Fruit fly (Drosophila melanogaster) whole organism, prepupa: ENCODE results near the gene hb.

Experiments used
- Blimp-1 ChIP-seq: fragments of 200-800 bp; sonication (Bioruptor generic); optimal IDR thresholded peaks from 3 replicates; lab custom pipeline; 2017; ENCODE audit warnings: missing biosample characterization, missing genetic modification characterization, mild to moderate bottlenecking, moderate library complexity, missing genetic modification reagents
- CG10631 ChIP-seq: fragments of 200-800 bp; sonication (Bioruptor generic); optimal IDR thresholded peaks from 2 replicates; lab custom pipeline; 2016; ENCODE audit warnings: missing biosample characterization, missing genetic modification characterization
- CG11294 ChIP-seq: fragments of 200-800 bp; sonication (Bioruptor generic); IDR thresholded peaks from 2 replicates; pipeline ENCODE4 v1.3.6; 2022; ENCODE audit warnings: missing biosample characterization, missing genetic modification characterization
- CG11902 ChIP-seq: fragments of 200-800 bp; sonication (Bioruptor generic); optimal IDR thresholded peaks from 3 replicates; lab custom pipeline; 2016; ENCODE audit warnings: missing biosample characterization, missing genetic modification characterization
- CG15336 ChIP-seq: fragments of 200-800 bp; sonication (Bioruptor generic); IDR thresholded peaks from 2 replicates; pipeline ENCODE4 v1.3.6; 2022; ENCODE audit warnings: missing biosample characterization, missing genetic modification characterization
- CG1621 ChIP-seq: fragments of 200-800 bp; sonication (Bioruptor generic); optimal IDR thresholded peaks from 3 replicates; lab custom pipeline; 2018; ENCODE audit warnings: missing biosample characterization, mild to moderate bottlenecking, missing genetic modification characterization
- CG16779 ChIP-seq: fragments of 200-800 bp; sonication (Bioruptor generic); optimal IDR thresholded peaks from 3 replicates; lab custom pipeline; 2017; ENCODE audit warnings: missing biosample characterization, mild to moderate bottlenecking, missing genetic modification characterization
- CG31627 ChIP-seq: fragments of 200-800 bp; sonication (Bioruptor generic); optimal IDR thresholded peaks from 3 replicates; lab custom pipeline; 2016; ENCODE audit warnings: missing biosample characterization, missing genetic modification characterization
- CG34406 ChIP-seq: fragments of 200-800 bp; sonication (Bioruptor generic); optimal IDR thresholded peaks from 3 replicates; lab custom pipeline; 2016; ENCODE audit warnings: missing biosample characterization, missing genetic modification characterization
- CG6276 ChIP-seq: fragments of 200-800 bp; sonication (Bioruptor generic); optimal IDR thresholded peaks from 2 replicates; lab custom pipeline; 2017; ENCODE audit warnings: missing biosample characterization, mild to moderate bottlenecking, missing genetic modification characterization
- CG6792 ChIP-seq: fragments of 200-800 bp; sonication (Bioruptor generic); optimal IDR thresholded peaks from 3 replicates; lab custom pipeline; 2016; ENCODE audit warnings: missing biosample characterization, missing genetic modification characterization
- CG6854 ChIP-seq: fragments of 200-800 bp; sonication (Bioruptor generic); optimal IDR thresholded peaks from 2 replicates; lab custom pipeline; 2017; ENCODE audit warnings: missing biosample characterization, mild to moderate bottlenecking, missing genetic modification characterization
- CG7368 ChIP-seq: fragments of 200-800 bp; sonication (Bioruptor generic); optimal IDR thresholded peaks from 3 replicates; lab custom pipeline; 2016; ENCODE audit warnings: missing biosample characterization, missing genetic modification characterization
- CG8119 ChIP-seq: fragments of 200-800 bp; sonication (Bioruptor generic); IDR thresholded peaks from 3 replicates; pipeline ENCODE4 v1.3.6; 2022; ENCODE audit warnings: missing biosample characterization, missing genetic modification characterization
- CG9139 ChIP-seq: fragments of 200-800 bp; sonication (Bioruptor generic); optimal IDR thresholded peaks from 3 replicates; lab custom pipeline; 2017; ENCODE audit warnings: missing biosample characterization, mild to moderate bottlenecking, missing genetic modification characterization
- Eip78C ChIP-seq: fragments of 200-800 bp; sonication (Bioruptor generic); peaks from one replicate; lab custom pipeline; 2016; ENCODE audit warnings: missing biosample characterization, missing genetic modification characterization
- Eip93F ChIP-seq: fragments of 200-800 bp; sonication (Bioruptor generic); optimal IDR thresholded peaks from 2 replicates; lab custom pipeline; 2016; ENCODE audit warnings: missing biosample characterization, mild to moderate bottlenecking, missing genetic modification characterization
- Ets21C ChIP-seq: fragments of 200-800 bp; sonication (Bioruptor generic); optimal IDR thresholded peaks from 3 replicates; lab custom pipeline; 2016; ENCODE audit warnings: missing biosample characterization, missing genetic modification characterization
- Ets96B ChIP-seq: fragments of 200-800 bp; optimal IDR thresholded peaks from 2 replicates; lab custom pipeline; 2019; ENCODE audit warnings: missing biosample characterization, mild to moderate bottlenecking, missing genetic modification characterization, moderate library complexity
- Gug ChIP-seq: fragments of 200-800 bp; sonication (Bioruptor generic); IDR thresholded peaks from 2 replicates; pipeline ENCODE4 v1.3.6; 2022; ENCODE audit warnings: missing biosample characterization, missing genetic modification characterization
- Hr38 ChIP-seq: sonication (Bioruptor generic); optimal IDR thresholded peaks from 2 replicates; lab custom pipeline; 2016; ENCODE audit warnings: missing biosample characterization, missing genetic modification characterization
- Hr39 ChIP-seq: fragments of 200-800 bp; sonication (Bioruptor generic); optimal IDR thresholded peaks from 2 replicates; lab custom pipeline; 2016; ENCODE audit warnings: missing biosample characterization, missing genetic modification characterization
- Hr4 ChIP-seq: fragments of 200-800 bp; sonication (Bioruptor generic); optimal IDR thresholded peaks from 3 replicates; lab custom pipeline; 2016; ENCODE audit warnings: missing biosample characterization, missing genetic modification characterization
- Met ChIP-seq: fragments of 200-800 bp; sonication (Bioruptor generic); optimal IDR thresholded peaks from 3 replicates; lab custom pipeline; 2016; ENCODE audit warnings: missing biosample characterization, missing genetic modification characterization
- Smox ChIP-seq: fragments of 200-800 bp; sonication (Bioruptor generic); optimal IDR thresholded peaks from 3 replicates; lab custom pipeline; 2016; ENCODE audit warnings: missing biosample characterization, missing genetic modification characterization
- Sox102F ChIP-seq: fragments of 200-800 bp; sonication (Bioruptor generic); optimal IDR thresholded peaks from 2 replicates; lab custom pipeline; 2016; ENCODE audit warnings: missing biosample characterization, mild to moderate bottlenecking, missing genetic modification characterization
- Sox14 ChIP-seq: fragments of 200-800 bp; sonication (Bioruptor generic); optimal IDR thresholded peaks from 3 replicates; lab custom pipeline; 2016; ENCODE audit warnings: missing biosample characterization, missing genetic modification characterization
- cyc ChIP-seq: fragments of 200-800 bp; sonication (Bioruptor generic); optimal IDR thresholded peaks from 3 replicates; lab custom pipeline; 2016; ENCODE audit warnings: missing biosample characterization, missing genetic modification characterization
- dac ChIP-seq: fragments of 200-800 bp; sonication (Bioruptor generic); optimal IDR thresholded peaks from 2 replicates; lab custom pipeline; 2017; ENCODE audit warnings: missing biosample characterization, mild to moderate bottlenecking, missing genetic modification characterization
- esn ChIP-seq: fragments of 200-800 bp; sonication (Bioruptor generic); optimal IDR thresholded peaks from 2 replicates; lab custom pipeline; 2016; ENCODE audit warnings: missing biosample characterization, mild to moderate bottlenecking, missing genetic modification characterization, moderate library complexity
- fd59A ChIP-seq: fragments of 200-800 bp; sonication (Bioruptor generic); optimal IDR thresholded peaks from 2 replicates; lab custom pipeline; 2017; ENCODE audit warnings: missing biosample characterization, mild to moderate bottlenecking, missing genetic modification characterization, missing genetic modification reagents
- net ChIP-seq: fragments of 200-800 bp; sonication (Bioruptor generic); optimal IDR thresholded peaks from 3 replicates; lab custom pipeline; 2016; ENCODE audit warnings: missing biosample characterization, missing genetic modification characterization
- pdm3 ChIP-seq: fragments of 200-800 bp; sonication (Bioruptor generic); optimal IDR thresholded peaks from 3 replicates; lab custom pipeline; 2016; ENCODE audit warnings: missing biosample characterization, missing genetic modification characterization

hb gene

DNA sequence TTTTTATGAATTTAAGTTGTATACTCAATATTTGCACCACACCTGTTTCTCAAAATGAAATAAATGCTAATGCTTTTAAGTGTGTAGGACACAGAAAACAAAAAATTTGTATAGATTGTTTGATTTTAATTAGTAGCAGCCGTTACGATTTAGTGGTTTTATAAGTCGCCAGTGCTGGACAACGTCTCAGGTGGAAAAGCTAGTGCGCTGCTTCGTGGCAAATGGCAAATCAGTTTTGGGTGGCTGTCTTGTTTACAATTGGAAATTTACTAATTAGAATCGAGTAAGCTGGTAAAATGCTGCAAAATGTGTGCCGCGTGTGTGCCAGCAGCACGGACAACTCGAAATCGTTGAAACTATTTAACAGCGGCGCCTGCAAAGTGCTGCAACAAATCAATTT, 29.0 kb upstream of the hb start, which contains the start of gene CG8159:
Gene CG8159, plus strand, starts transcription at position 223 of the 400 bp plus-strand sequence.
- TF ChIP-seq CG15336 (no peak), esn (GFP tag; lab: Kevin White, UChicago) (peak; percentile 25), pdm3 (GFP tag; lab: Kevin White, UChicago) (no peak)
- TF ChIP-seq, all 60 proteins: peak for 1

dm6 chr3R:8725179-8725578, 27.6 kb upstream of the hb start, which contains the start of gene ouib:
ouib (plus strand) TSS chr3R:8725479.
- no peak for TF ChIP-seq Hr4
- no peak for TF ChIP-seq fd59A (GFP tag; lab: Kevin White, UChicago)
- no peak for TF ChIP-seq CG6792 (GFP tag; lab: Kevin White, UChicago)
- TF ChIP-seq CG34406 (GFP tag; lab: Kevin White, UChicago): no peak
- no peak for TF ChIP-seq CG7368 (GFP tag; lab: Kevin White, UChicago)
- TF ChIP-seq CG9139 (GFP tag; lab: Kevin White, UChicago): no peak
- no peak for TF ChIP-seq CG1621 (tag; lab: Kevin White, UChicago)
- no peak for TF ChIP-seq Ets96B (tag; lab: Kevin White, UChicago)
- TF ChIP-seq CG6276 (GFP tag; lab: Kevin White, UChicago): no peak

- no peak for TF ChIP-seq net
- TF ChIP-seq CG9139 (GFP tag; lab: Kevin White, UChicago): no peak
- no peak for TF ChIP-seq Met (GFP tag; lab: Kevin White, UChicago)
- TF ChIP-seq CG1621 (tag; lab: Kevin White, UChicago): no peak
- TF ChIP-seq CG6854 (GFP tag; lab: Kevin White, UChicago): no peak
- no peak for TF ChIP-seq Sox102F (GFP tag; lab: Kevin White, UChicago)
- TF ChIP-seq Blimp-1 (GFP tag; lab: Kevin White, UChicago): no peak
- TF ChIP-seq CG6792 (GFP tag; lab: Kevin White, UChicago): no peak
- no peak for TF ChIP-seq dac (GFP tag; lab: Kevin White, UChicago)
- no peak for TF ChIP-seq CG16779 (tag; lab: Kevin White, UChicago)
- TF ChIP-seq Hr39 (GFP tag; lab: Kevin White, UChicago): no peak
- TF ChIP-seq Gug (GFP tag; lab: Robert Waterston, UW): no peak
- TF ChIP-seq Eip78C (GFP tag; lab: Kevin White, UChicago): no peak
- no peak for TF ChIP-seq CG11902 (GFP tag; lab: Kevin White, UChicago)
- no peak for TF ChIP-seq Ets21C (GFP tag; lab: Kevin White, UChicago)
- TF ChIP-seq CG8119 (GFP tag; lab: Robert Waterston, UW): no peak
- TF ChIP-seq CG11294 (GFP tag; lab: Robert Waterston, UW): no peak
- TF ChIP-seq cyc (GFP tag; lab: Kevin White, UChicago): no peak
- TF ChIP-seq Eip93F (GFP tag; lab: Kevin White, UChicago): no peak
- no peak for TF ChIP-seq CG6276 (GFP tag; lab: Kevin White, UChicago)
These were observed 25.4 kb upstream of the hb start, which contains the start of gene nom for dm6 chr3R:8722962-8723548. nom (plus strand) TSS chr3R:8723174.

DNA sequence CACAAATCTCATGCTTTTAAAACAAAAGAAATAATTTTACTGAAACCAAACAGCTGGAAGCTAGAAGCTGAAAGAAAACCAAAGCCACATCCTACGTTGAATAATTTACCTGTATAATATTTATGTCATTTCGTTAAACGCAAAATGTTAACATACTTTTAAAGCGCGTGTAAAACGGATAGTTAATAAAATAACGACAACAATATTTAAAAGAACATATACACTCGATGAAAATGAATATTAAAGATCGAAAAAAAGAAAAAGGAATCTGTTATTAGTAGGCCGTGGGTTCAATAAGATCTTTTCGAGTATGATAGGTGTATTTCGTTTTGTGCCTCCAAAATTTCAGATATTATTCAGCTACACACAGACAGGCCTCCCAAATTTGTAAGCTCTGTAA, 23.4 kb upstream of the hb start, which contains the start of gene CG8136:
Gene CG8136, plus strand, starts transcription at position 301 of the 400 bp plus-strand sequence.
- TF ChIP-seq Eip93F (GFP tag; lab: Kevin White, UChicago) (no peak), Ets21C (GFP tag; lab: Kevin White, UChicago) (no peak), CG9139 (GFP tag; lab: Kevin White, UChicago) (no peak)

DNA sequence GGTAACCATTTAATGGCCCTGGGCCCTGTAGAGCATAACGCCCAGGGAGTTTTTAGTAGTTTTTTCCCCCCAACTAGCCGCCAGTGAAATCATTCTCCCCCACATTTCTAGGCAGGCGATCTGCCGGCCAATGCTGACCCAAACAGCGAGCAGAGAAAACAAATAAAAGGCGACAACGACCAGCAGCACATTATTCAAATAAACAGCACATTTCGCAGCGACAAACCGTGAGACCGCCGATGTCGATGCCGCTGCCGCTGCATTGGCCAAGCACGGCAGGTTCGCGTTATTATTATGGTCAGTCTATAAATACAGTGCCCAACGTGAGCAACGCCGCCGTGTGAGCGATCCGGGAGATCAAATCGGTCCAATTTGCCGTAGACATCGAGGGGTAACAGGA, 21.3 kb upstream of the hb start, which contains the start of gene CG11760:
Gene CG11760, plus strand, starts transcription at position 301 of the 400 bp plus-strand sequence.
- no peak for TF ChIP-seq CG10631 (GFP tag; lab: Kevin White, UChicago)
- no peak for TF ChIP-seq CG16779 (tag; lab: Kevin White, UChicago)
- TF ChIP-seq Sox14 (GFP tag; lab: Kevin White, UChicago): no peak
- TF ChIP-seq Ets21C (GFP tag; lab: Kevin White, UChicago): no peak
- no peak for TF ChIP-seq pdm3 (GFP tag; lab: Kevin White, UChicago)
- no peak for TF ChIP-seq Smox (GFP tag; lab: Kevin White, UChicago)
- TF ChIP-seq fd59A (GFP tag; lab: Kevin White, UChicago): no peak
- TF ChIP-seq Hr38: no peak
- TF ChIP-seq CG31627: no peak
- TF ChIP-seq CG1621 (tag; lab: Kevin White, UChicago): no peak
- TF ChIP-seq, all 60 proteins: peak for 0
